Fruit fly (Drosophila melanogaster): ENCODE results near the gene CG34452.
A peak's percentile ranks its signal among the peaks of the same experiment; 100 is the strongest.

CG34452 gene

dm6 chr3L:15728195-15728594, 40.5 kb upstream of the CG34452 start, which contains the start of gene comm (continued):
- TF ChIP-seq ss (GFP tag; optimal IDR thresholded peaks at IDR 0.05) (peak; percentile 13 to 28), CG31627 (GFP tag; optimal IDR thresholded peaks at IDR 0.05) (no peak), CG15336 (GFP tag; IDR thresholded peaks at IDR 0.05) (no peak), CG11902 (GFP tag; optimal IDR thresholded peaks at IDR 0.05) (no peak), topi (GFP tag; optimal IDR thresholded peaks at IDR 0.05) (no peak), Gug (GFP tag; IDR thresholded peaks at IDR 0.05) (no peak), CG8632 (GFP tag; optimal IDR thresholded peaks at IDR 0.05) (no peak), eg (GFP tag; IDR thresholded peaks at IDR 0.05) (peak; percentile 59; the same call in 1 of the 3 replicates)

DNA sequence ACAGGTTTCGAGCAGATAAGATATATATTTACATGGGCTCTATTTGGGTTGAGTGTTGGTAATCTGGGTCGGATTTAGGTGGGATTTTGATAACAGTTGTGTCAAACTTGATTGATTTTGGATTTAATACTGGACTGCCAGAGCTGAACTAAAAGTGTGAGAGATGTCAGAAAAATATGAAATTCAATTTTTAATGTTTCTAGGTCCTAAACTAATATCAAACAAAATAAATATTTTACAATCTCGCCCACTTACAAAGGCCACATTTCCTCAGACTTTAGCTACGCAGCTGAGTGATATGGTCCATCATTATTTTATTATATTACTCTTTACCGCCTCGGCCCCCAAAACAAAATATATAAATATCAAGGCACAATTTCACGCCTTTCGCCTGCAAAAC, 39.1 kb upstream of the CG34452 start:
- TF ChIP-seq svp (GFP tag) (peak; percentile 31), fkh (GFP tag; optimal IDR thresholded peaks at IDR 0.05) (peak; percentile 26), salr (GFP tag; optimal IDR thresholded peaks at IDR 0.05) (no peak)

DNA sequence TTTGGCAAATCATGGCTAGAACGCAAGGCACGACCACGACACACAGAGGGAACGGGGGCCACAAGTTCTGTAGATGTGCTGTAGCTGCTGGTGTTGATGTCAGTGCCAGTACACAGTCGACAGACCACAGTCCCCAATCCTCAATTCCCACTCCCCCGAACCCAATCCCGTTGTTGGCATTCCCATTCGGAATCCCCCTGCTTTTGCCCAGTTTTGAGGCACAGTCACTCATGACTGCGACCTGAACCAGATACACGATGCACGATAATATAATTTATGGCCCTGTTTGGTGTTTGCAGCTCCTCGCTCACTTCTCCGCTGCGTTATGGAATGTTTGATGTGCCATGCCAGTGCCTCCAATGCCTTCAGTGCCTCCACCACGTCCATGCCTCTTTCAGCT, 33.2 kb upstream of the CG34452 start:
- TF ChIP-seq cyc (GFP tag; optimal IDR thresholded peaks at IDR 0.05) (no peak), Hr4 (GFP tag; optimal IDR thresholded peaks at IDR 0.05) (no peak), lz (GFP tag; optimal IDR thresholded peaks at IDR 0.05) (no peak), Eip93F (GFP tag; optimal IDR thresholded peaks at IDR 0.05) (no peak), Hr39 (GFP tag; optimal IDR thresholded peaks at IDR 0.05) (no peak), net (GFP tag; optimal IDR thresholded peaks at IDR 0.05) (no peak), Blimp-1 (GFP tag; optimal IDR thresholded peaks at IDR 0.05) (no peak), Eip75B (GFP tag; optimal IDR thresholded peaks at IDR 0.05) (no peak), Ets21C (GFP tag; optimal IDR thresholded peaks at IDR 0.05) (no peak), dac (GFP tag; optimal IDR thresholded peaks at IDR 0.05) (no peak), fkh (GFP tag; optimal IDR thresholded peaks at IDR 0.05) (no peak), CG34406 (GFP tag; optimal IDR thresholded peaks at IDR 0.05) (no peak), CG11762 (GFP tag; optimal IDR thresholded peaks at IDR 0.05; ENCODE audit: insufficient read depth) (no peak), spab (GFP tag; optimal IDR thresholded peaks at IDR 0.05) (no peak), CG6854 (GFP tag; optimal IDR thresholded peaks at IDR 0.05) (no peak), vri (GFP tag; optimal IDR thresholded peaks at IDR 0.05) (no peak)

DNA sequence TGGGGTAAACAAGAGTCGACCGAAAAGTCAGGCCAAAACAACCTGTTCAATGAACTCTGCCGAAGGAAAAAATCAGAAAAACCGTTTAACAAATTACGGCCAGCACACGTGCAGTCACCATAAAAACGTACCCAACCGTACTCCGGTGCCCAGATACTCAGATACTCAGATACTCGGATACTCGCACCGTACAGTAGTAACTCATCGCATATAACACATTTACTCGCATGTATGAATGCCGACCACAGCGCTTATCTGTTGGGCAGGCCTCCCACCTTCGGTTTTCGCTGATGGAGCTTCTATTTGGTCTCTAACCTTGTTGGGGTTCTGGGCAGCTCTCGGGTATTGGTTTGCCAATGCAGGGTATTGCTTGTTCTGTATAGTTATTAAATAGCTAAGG, 32.5 kb upstream of the CG34452 start:
- TF ChIP-seq fd85E (GFP tag; optimal IDR thresholded peaks at IDR 0.05) = no peak

DNA sequence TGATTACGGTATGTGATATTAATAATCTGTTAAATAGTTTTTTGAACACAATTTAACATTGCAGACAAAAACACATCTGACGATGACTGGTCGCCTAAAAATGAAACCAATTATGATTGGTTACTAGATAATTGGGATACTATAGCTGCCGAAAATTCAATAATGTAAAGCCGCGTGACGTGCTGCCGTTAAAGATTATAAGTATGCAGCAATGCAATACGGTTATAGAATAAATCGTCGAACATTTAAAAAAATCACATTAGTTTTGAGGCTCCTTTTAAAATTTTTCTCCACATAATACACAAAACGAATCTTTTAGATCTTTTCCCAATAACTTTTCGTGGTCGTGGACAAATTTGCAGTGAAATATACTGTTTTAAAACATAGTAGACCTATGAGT, 29.8 kb upstream of the CG34452 start, which contains the start of gene CG42570:
TSS of gene CG42570 (plus strand) at position 301 of the 400 bp plus-strand sequence.
- TF ChIP-seq CG7368 (GFP tag; optimal IDR thresholded peaks at IDR 0.05) (no peak), Hr39 (GFP tag; optimal IDR thresholded peaks at IDR 0.05) (no peak), cyc (GFP tag; optimal IDR thresholded peaks at IDR 0.05) (no peak), CG11294 (GFP tag; IDR thresholded peaks at IDR 0.05) (no peak), CG16779 (tag; optimal IDR thresholded peaks at IDR 0.05) (no peak), esn (GFP tag; optimal IDR thresholded peaks at IDR 0.05) (no peak), Smox (GFP tag; optimal IDR thresholded peaks at IDR 0.05) (no peak), Ets96B (tag; optimal IDR thresholded peaks at IDR 0.05) (no peak), CG8119 (GFP tag; IDR thresholded peaks at IDR 0.05) (no peak), CG10669 (GFP tag; optimal IDR thresholded peaks at IDR 0.05) (no peak), CG8319 (GFP tag; optimal IDR thresholded peaks at IDR 0.05) (no peak), CG8632 (GFP tag; optimal IDR thresholded peaks at IDR 0.05) (no peak)
